Worm (Caenorhabditis elegans): ENCODE measurements around the gene fil-1.

- TF ChIP-seq ceh-36 (tag; optimal IDR thresholded peaks at IDR 0.05) (no peak), ama-1 (optimal IDR thresholded peaks at IDR 0.05) (no peak), hmbx-1 (tag; optimal IDR thresholded peaks at IDR 0.05) (no peak), hmg-4 (GFP tag; optimal IDR thresholded peaks at IDR 0.05) (no peak), ceh-13 (GFP tag; optimal IDR thresholded peaks at IDR 0.05) (no peak), hnd-1 (tag; optimal IDR thresholded peaks at IDR 0.05) (no peak), pes-1 (GFP tag; IDR thresholded peaks at IDR 0.05) (no peak), flt-1 (GFP tag; IDR thresholded peaks at IDR 0.05) (no peak), F13C5.2 (tag; optimal IDR thresholded peaks at IDR 0.05) (no peak), tra-4 (tag; optimal IDR thresholded peaks at IDR 0.05) (no peak)
Measured at ce11 chrV:14954633-14955032, 39.0 kb upstream of the fil-1 start, which contains the start of gene C30G7.5.

Measured in whole organism, early embryonic.